Worm (Caenorhabditis elegans): ENCODE data around the gene nep-17.

The nep-17 gene

ce11 chrII:13465381-13465838 lies 42.2 kb upstream of the nep-17 start (continued):
- TF ChIP-seq jun-1 (tag; optimal IDR thresholded peaks at IDR 0.05): no peak
- TF ChIP-seq egl-27 (tag; optimal IDR thresholded peaks at IDR 0.05): no peak
- TF ChIP-seq ztf-4 (tag; optimal IDR thresholded peaks at IDR 0.05): no peak
- TF ChIP-seq fkh-8 (tag; optimal IDR thresholded peaks at IDR 0.05): no peak
- no peak for TF ChIP-seq hlh-4 (tag; optimal IDR thresholded peaks at IDR 0.05)
- no peak for TF ChIP-seq xbp-1 (tag; optimal IDR thresholded peaks at IDR 0.05)
- TF ChIP-seq C16A3.4 (tag; optimal IDR thresholded peaks at IDR 0.05): no peak
- TF ChIP-seq unc-30 (tag; optimal IDR thresholded peaks at IDR 0.05): no peak
- TF ChIP-seq nhr-85 (tag): peak; percentile 88
- TF ChIP-seq sox-4 (tag; optimal IDR thresholded peaks at IDR 0.05): no peak
- TF ChIP-seq tbx-2 (tag; optimal IDR thresholded peaks at IDR 0.05): no peak
- TF ChIP-seq hlh-17 (GFP tag; optimal IDR thresholded peaks at IDR 0.05; ENCODE audit: borderline replicate concordance): no peak
- TF ChIP-seq unc-62 (GFP tag; optimal IDR thresholded peaks at IDR 0.05): no peak
- no peak for TF ChIP-seq ama-1 (optimal IDR thresholded peaks at IDR 0.05)
- no peak for TF ChIP-seq isw-1 (GFP tag; IDR thresholded peaks at IDR 0.05)
- no peak for TF ChIP-seq ceh-8 (GFP tag; optimal IDR thresholded peaks at IDR 0.05)
- TF ChIP-seq pag-3 (tag; optimal IDR thresholded peaks at IDR 0.05; ENCODE audit: borderline replicate concordance, insufficient read depth): no peak
- TF ChIP-seq vab-15 (tag; optimal IDR thresholded peaks at IDR 0.05): no peak
- no peak for TF ChIP-seq alr-1 (tag; optimal IDR thresholded peaks at IDR 0.05; ENCODE audit: borderline replicate concordance)
- no peak for TF ChIP-seq ceh-88 (GFP tag; IDR thresholded peaks at IDR 0.05)
- no peak for TF ChIP-seq ets-5 (GFP tag; IDR thresholded peaks at IDR 0.05)
- no peak for TF ChIP-seq tlp-1 (tag; optimal IDR thresholded peaks at IDR 0.05)
- peak in 1 of 2 experiments; percentile 4 for TF ChIP-seq mdl-1 (tag; optimal IDR thresholded peaks at IDR 0.05)
- TF ChIP-seq dsc-1 (tag; optimal IDR thresholded peaks at IDR 0.05): no peak
- TF ChIP-seq nhr-19 (GFP tag; conservative IDR thresholded peaks at IDR 0.05): no peak
- no peak for TF ChIP-seq ceh-63 (GFP tag; optimal IDR thresholded peaks at IDR 0.05)
- no peak for TF ChIP-seq nhr-12 (tag; optimal IDR thresholded peaks at IDR 0.05)
- TF ChIP-seq mep-1 (tag; optimal IDR thresholded peaks at IDR 0.05): peak; percentile 60
- TF ChIP-seq zag-1 (tag; optimal IDR thresholded peaks at IDR 0.05): no peak
- no peak for TF ChIP-seq lin-39 (tag; optimal IDR thresholded peaks at IDR 0.05)
- TF ChIP-seq aly-2 (tag; optimal IDR thresholded peaks at IDR 0.05): no peak
- TF ChIP-seq sptf-1 (tag; optimal IDR thresholded peaks at IDR 0.05): no peak
- no peak for TF ChIP-seq pqm-1 (tag; optimal IDR thresholded peaks at IDR 0.05)
- no peak for TF ChIP-seq nhr-90 (tag; optimal IDR thresholded peaks at IDR 0.05; ENCODE audit: poor library complexity)
- no peak for TF ChIP-seq nhr-84 (tag; optimal IDR thresholded peaks at IDR 0.05)
- TF ChIP-seq nhr-77 (tag; optimal IDR thresholded peaks at IDR 0.05): no peak
- TF ChIP-seq unc-86 (tag; optimal IDR thresholded peaks at IDR 0.05): no peak
- no peak for TF ChIP-seq snu-23 (GFP tag; optimal IDR thresholded peaks at IDR 0.05)

- no peak for TF ChIP-seq vab-15 (tag; optimal IDR thresholded peaks at IDR 0.05)
- TF ChIP-seq unc-130 (tag; optimal IDR thresholded peaks at IDR 0.05): no peak
- TF ChIP-seq lin-39 (tag; optimal IDR thresholded peaks at IDR 0.05): no peak
- peak; percentile 42 for TF ChIP-seq nhr-20 (tag; optimal IDR thresholded peaks at IDR 0.05)
- TF ChIP-seq irx-1 (tag; optimal IDR thresholded peaks at IDR 0.05): no peak
- TF ChIP-seq Y116A8C.19 (tag; optimal IDR thresholded peaks at IDR 0.05; ENCODE audit: borderline replicate concordance): no peak
- peak in 1 of 2 experiments; percentile 4 for TF ChIP-seq mdl-1 (tag; optimal IDR thresholded peaks at IDR 0.05)
- TF ChIP-seq lir-3 (tag; optimal IDR thresholded peaks at IDR 0.05; ENCODE audit: poor library complexity): no peak
- no peak for TF ChIP-seq dsc-1 (tag; optimal IDR thresholded peaks at IDR 0.05)
- TF ChIP-seq C16A3.4 (tag; optimal IDR thresholded peaks at IDR 0.05): no peak
- peak; percentile 97 for TF ChIP-seq pqm-1 (tag; optimal IDR thresholded peaks at IDR 0.05)
- TF ChIP-seq snpc-4 (tag; optimal IDR thresholded peaks at IDR 0.05): no peak
- TF ChIP-seq nhr-90 (tag; optimal IDR thresholded peaks at IDR 0.05; ENCODE audit: poor library complexity): no peak
- TF ChIP-seq aly-2 (tag; optimal IDR thresholded peaks at IDR 0.05): no peak
- TF ChIP-seq lin-14 (GFP tag; optimal IDR thresholded peaks at IDR 0.05): peak; percentile 26
- TF ChIP-seq pag-3 (tag; optimal IDR thresholded peaks at IDR 0.05; ENCODE audit: borderline replicate concordance, insufficient read depth): no peak
- TF ChIP-seq nhr-47 (tag; optimal IDR thresholded peaks at IDR 0.05): no peak
- no peak for TF ChIP-seq F16B12.6 (tag; optimal IDR thresholded peaks at IDR 0.05)
- TF ChIP-seq zip-4 (GFP tag; optimal IDR thresholded peaks at IDR 0.05): no peak
- no peak for TF ChIP-seq nhr-77 (tag; optimal IDR thresholded peaks at IDR 0.05)
- no peak for TF ChIP-seq unc-30 (tag; optimal IDR thresholded peaks at IDR 0.05)
- no peak for TF ChIP-seq nhr-28 (tag; optimal IDR thresholded peaks at IDR 0.05)
- no peak for TF ChIP-seq tbx-2 (tag; optimal IDR thresholded peaks at IDR 0.05)
- TF ChIP-seq isw-1 (GFP tag; IDR thresholded peaks at IDR 0.05): no peak
- TF ChIP-seq nhr-11 (tag; optimal IDR thresholded peaks at IDR 0.05): no peak
- peak; percentile 97 for TF ChIP-seq elt-2 (tag; optimal IDR thresholded peaks at IDR 0.05)
- TF ChIP-seq aha-1 (tag; optimal IDR thresholded peaks at IDR 0.05): no peak
Observed at ce11 chrII:13467838-13468389, 39.7 kb upstream of the nep-17 start.
